Fruit fly (Drosophila melanogaster) whole organism, wandering third instar larva: ENCODE measurements around the gene Zcchc7.

ENCODE experiments used
- CG9705 ChIP-seq: fragments of 200-800 bp; sonication (Bioruptor generic); optimal IDR thresholded peaks from 2 replicates; lab custom pipeline; 2018; ENCODE audit warnings: missing biosample characterization, mild to moderate bottlenecking, missing genetic modification characterization
- Hnf4 ChIP-seq: fragments of 200-800 bp; sonication (Bioruptor generic); optimal IDR thresholded peaks from 2 replicates; lab custom pipeline; 2016; ENCODE audit warnings: missing biosample characterization, mild to moderate bottlenecking, missing genetic modification characterization
- Myc ChIP-seq: fragments of >200 bp; optimal IDR thresholded peaks from 2 replicates; lab custom pipeline; 2017
- br ChIP-seq: fragments of 200-800 bp; sonication (Bioruptor generic); optimal IDR thresholded peaks from 2 replicates; lab custom pipeline; 2016; ENCODE audit warnings: missing biosample characterization, missing genetic modification characterization
- brk ChIP-seq: fragments of 200-800 bp; sonication (Bioruptor generic); optimal IDR thresholded peaks from 2 replicates; lab custom pipeline; 2016; ENCODE audit warnings: missing biosample characterization, mild to moderate bottlenecking, missing genetic modification characterization
- dmrt93B ChIP-seq: fragments of 200-800 bp; sonication (Bioruptor generic); optimal IDR thresholded peaks from 2 replicates; lab custom pipeline; 2018; ENCODE audit warnings: missing biosample characterization, mild to moderate bottlenecking, missing genetic modification characterization
- fru ChIP-seq: fragments of 200-800 bp; sonication (Bioruptor generic); optimal IDR thresholded peaks from 3 replicates; lab custom pipeline; 2016; ENCODE audit warnings: missing biosample characterization, mild to moderate bottlenecking, missing genetic modification characterization
- woc ChIP-seq: sonication (Bioruptor generic); optimal IDR thresholded peaks from 2 replicates; lab custom pipeline; 2016; ENCODE audit warnings: missing biosample characterization, mild to moderate bottlenecking, missing genetic modification characterization

dm6 chr3L:16818063-16818462 is 27.1 kb upstream of the Zcchc7 start:
- peak; percentile 82 for TF ChIP-seq brk (GFP tag; lab: Kevin White, UChicago)
- peak; percentile 86 for TF ChIP-seq br (GFP tag; lab: Kevin White, UChicago)
- TF ChIP-seq Hnf4 (GFP tag; lab: Kevin White, UChicago) = peak; percentile 82
- no peak for TF ChIP-seq Myc
- peak; percentile 76 for TF ChIP-seq CG9705 (GFP tag; lab: Kevin White, UChicago)
- peak; percentile 91 for TF ChIP-seq fru (GFP tag; lab: Kevin White, UChicago)
- peak; percentile 78 for TF ChIP-seq woc
- TF ChIP-seq dmrt93B (GFP tag; lab: Kevin White, UChicago) = peak; percentile 68
